Fruit fly (Drosophila melanogaster) whole organism, embryonic: ENCODE measurements around the gene CG11710.
A peak's percentile ranks its signal among the peaks of the same experiment; 100 is the strongest.

Source experiments
- ATbp ChIP-seq: fragments of 200-800 bp; sonication (Bioruptor generic); optimal IDR thresholded peaks from 2 replicates; lab custom pipeline; 2017; ENCODE audit warnings: missing biosample characterization, mild to moderate bottlenecking, missing genetic modification characterization, missing genetic modification reagents
- Aef1 ChIP-seq: fragments of 200-800 bp; sonication (Bioruptor generic); IDR thresholded peaks from 3 replicates; pipeline ENCODE4 v1.3.6; 2022; ENCODE audit warnings: missing biosample characterization, missing genetic modification characterization
- Atf3 ChIP-seq: fragments of 200-800 bp; sonication (Bioruptor generic); optimal IDR thresholded peaks from 3 replicates; lab custom pipeline; 2016; ENCODE audit warnings: missing biosample characterization, missing genetic modification characterization
- CG10274 ChIP-seq: fragments of 200-800 bp; sonication (Bioruptor generic); optimal IDR thresholded peaks from 3 replicates; lab custom pipeline; 2017; ENCODE audit warnings: missing biosample characterization, mild to moderate bottlenecking, missing genetic modification characterization
- CG11560 ChIP-seq: fragments of 200-800 bp; sonication (Bioruptor generic); IDR thresholded peaks from 3 replicates; pipeline ENCODE4 v1.3.6; 2022; ENCODE audit warnings: missing biosample characterization, missing genetic modification characterization
- CG12942 ChIP-seq: fragments of 200-800 bp; sonication (Bioruptor generic); optimal IDR thresholded peaks from 3 replicates; lab custom pipeline; 2016; ENCODE audit warnings: missing biosample characterization, missing genetic modification characterization
- CG14965 ChIP-seq: fragments of 200-800 bp; sonication (Bioruptor generic); optimal IDR thresholded peaks from 2 replicates; lab custom pipeline; 2016; ENCODE audit warnings: missing biosample characterization, missing genetic modification characterization, borderline replicate concordance
- CG1603 ChIP-seq: fragments of 200-800 bp; sonication (Bioruptor generic); optimal IDR thresholded peaks from 2 replicates; lab custom pipeline; 2019; ENCODE audit warnings: missing biosample characterization, mild to moderate bottlenecking, missing genetic modification characterization, moderate library complexity
- CG17829 ChIP-seq: fragments of 200-800 bp; optimal IDR thresholded peaks from 2 replicates; lab custom pipeline; 2019; ENCODE audit warnings: missing biosample characterization, mild to moderate bottlenecking, missing genetic modification characterization, moderate library complexity
- CG2120 ChIP-seq: fragments of 200-800 bp; sonication (Bioruptor generic); optimal IDR thresholded peaks from 3 replicates; lab custom pipeline; 2016; ENCODE audit warnings: missing biosample characterization, missing genetic modification characterization
- CG2202 ChIP-seq: fragments of 200-800 bp; sonication (Bioruptor generic); optimal IDR thresholded peaks from 2 replicates; lab custom pipeline; 2018; ENCODE audit warnings: missing biosample characterization, mild to moderate bottlenecking, missing genetic modification characterization
- CG3065 ChIP-seq: fragments of 200-800 bp; sonication (Bioruptor generic); optimal IDR thresholded peaks from 2 replicates; lab custom pipeline; 2016; ENCODE audit warnings: missing biosample characterization, missing genetic modification characterization
- CG31388 ChIP-seq: fragments of 200-800 bp; sonication (Bioruptor generic); optimal IDR thresholded peaks from 2 replicates; lab custom pipeline; 2016; ENCODE audit warnings: missing biosample characterization, missing genetic modification characterization
- CG32532 ChIP-seq: fragments of 200-800 bp; sonication (Bioruptor generic); IDR thresholded peaks from 2 replicates; pipeline ENCODE4 v1.3.6; 2022; ENCODE audit warnings: missing biosample characterization, missing genetic modification characterization
- CG33213 ChIP-seq: fragments of 200-800 bp; sonication (Bioruptor generic); optimal IDR thresholded peaks from 3 replicates; lab custom pipeline; 2016; ENCODE audit warnings: missing biosample characterization, missing genetic modification characterization
- CG4360 ChIP-seq: fragments of 200-800 bp; sonication (Bioruptor generic); IDR thresholded peaks from 2 replicates; pipeline ENCODE4 v1.3.6; 2022; ENCODE audit warnings: missing biosample characterization, missing genetic modification characterization
- CG5245 ChIP-seq: fragments of 200-800 bp; sonication (Bioruptor generic); optimal IDR thresholded peaks from 3 replicates; lab custom pipeline; 2016; ENCODE audit warnings: missing biosample characterization, missing genetic modification characterization
- CG6683 ChIP-seq: fragments of 200-800 bp; sonication (Bioruptor generic); optimal IDR thresholded peaks from 2 replicates; lab custom pipeline; 2017; ENCODE audit warnings: missing biosample characterization, mild to moderate bottlenecking, missing genetic modification characterization, missing genetic modification reagents
- CG6791 ChIP-seq: fragments of 200-800 bp; sonication (Bioruptor generic); IDR thresholded peaks from 3 replicates; pipeline ENCODE4 v1.3.6; 2022; ENCODE audit warnings: missing biosample characterization, missing genetic modification characterization; ENCODE audit not compliant: partially characterized antibody
- CG7372 ChIP-seq: fragments of 200-800 bp; sonication (Bioruptor generic); IDR thresholded peaks from 2 replicates; pipeline ENCODE4 v1.3.6; 2022; ENCODE audit warnings: missing biosample characterization, missing genetic modification characterization
- CG8478 ChIP-seq: fragments of >200 bp; optimal IDR thresholded peaks from 2 replicates; lab custom pipeline; 2018
- CG9609 ChIP-seq: fragments of 200-800 bp; sonication (Bioruptor generic); optimal IDR thresholded peaks from 3 replicates; lab custom pipeline; 2016; ENCODE audit warnings: missing biosample characterization, missing genetic modification characterization
- CG9727 ChIP-seq: fragments of 200-800 bp; sonication (Bioruptor generic); optimal IDR thresholded peaks from 3 replicates; lab custom pipeline; 2017; ENCODE audit warnings: missing biosample characterization, mild to moderate bottlenecking, missing genetic modification characterization
- CG9817 ChIP-seq: fragments of 200-800 bp; sonication (Bioruptor generic); optimal IDR thresholded peaks from 2 replicates; lab custom pipeline; 2018; ENCODE audit warnings: missing biosample characterization, mild to moderate bottlenecking, missing genetic modification characterization, moderate library complexity
- Chrac-16 ChIP-seq: fragments of 200-800 bp; sonication (Bioruptor generic); optimal IDR thresholded peaks from 3 replicates; lab custom pipeline; 2016; ENCODE audit warnings: missing biosample characterization, missing genetic modification characterization
- D19A ChIP-seq: fragments of 200-800 bp; optimal IDR thresholded peaks from 3 replicates; lab custom pipeline; 2019; ENCODE audit warnings: missing biosample characterization, mild to moderate bottlenecking, missing genetic modification characterization, moderate library complexity
- Dbx ChIP-seq: fragments of 200-800 bp; sonication (Bioruptor generic); IDR thresholded peaks from 3 replicates; pipeline ENCODE4 v1.3.6; 2022; ENCODE audit warnings: missing biosample characterization, missing genetic modification characterization
- Dfd ChIP-seq, 2 experiments: fragments of >200 bp; optimal IDR thresholded peaks; 2 replicates each; lab custom pipeline; 2017; ENCODE audit warnings: missing biosample characterization in 2 of 2, missing genetic modification characterization in 2 of 2
- Hey ChIP-seq: fragments of 200-800 bp; sonication (Bioruptor generic); optimal IDR thresholded peaks from 3 replicates; lab custom pipeline; 2018; ENCODE audit warnings: missing biosample characterization, mild to moderate bottlenecking, missing genetic modification characterization
- Meics ChIP-seq: fragments of 200-800 bp; sonication (Bioruptor generic); optimal IDR thresholded peaks from 2 replicates; lab custom pipeline; 2017; ENCODE audit warnings: missing biosample characterization, mild to moderate bottlenecking, missing genetic modification characterization
- YL-1 ChIP-seq: fragments of 200-800 bp; sonication (Bioruptor generic); optimal IDR thresholded peaks from 3 replicates; lab custom pipeline; 2017; ENCODE audit warnings: missing biosample characterization, mild to moderate bottlenecking, missing genetic modification characterization
- ap ChIP-seq: fragments of 200-800 bp; sonication (Bioruptor generic); IDR thresholded peaks from 2 replicates; pipeline ENCODE4 v1.3.6; 2022; ENCODE audit warnings: missing biosample characterization, missing genetic modification characterization
- ase ChIP-seq: fragments of 200-800 bp; sonication (Bioruptor generic); IDR thresholded peaks from 3 replicates; pipeline ENCODE4 v1.3.6; 2022; ENCODE audit warnings: missing biosample characterization, missing genetic modification characterization
- croc ChIP-seq: fragments of 200-800 bp; sonication (Bioruptor generic); conservative IDR thresholded peaks from 3 replicates; pipeline ENCODE4 v1.3.6; 2022; ENCODE audit warnings: missing biosample characterization, missing genetic modification characterization
- dpn ChIP-seq, 2 experiments: fragments of 200-800 bp; sonication (Bioruptor generic); optimal IDR thresholded peaks; 3 replicates each; lab custom pipeline; 2016; ENCODE audit warnings: missing biosample characterization in 2 of 2, missing genetic modification characterization in 2 of 2
- en ChIP-seq: fragments of 200-800 bp; sonication (Bioruptor generic); optimal IDR thresholded peaks from 2 replicates; lab custom pipeline; 2016; ENCODE audit warnings: missing biosample characterization, missing genetic modification characterization
- fd64A ChIP-seq: fragments of 200-800 bp; sonication (Bioruptor generic); optimal IDR thresholded peaks from 3 replicates; lab custom pipeline; 2018; ENCODE audit warnings: missing biosample characterization, mild to moderate bottlenecking, missing genetic modification characterization
- grn ChIP-seq: fragments of 200-800 bp; sonication (Bioruptor generic); optimal IDR thresholded peaks from 3 replicates; lab custom pipeline; 2017; ENCODE audit warnings: missing biosample characterization, missing genetic modification characterization
- insv ChIP-seq, 2 experiments: fragments of 200-800 bp; sonication (Bioruptor generic); optimal IDR thresholded peaks; 3 replicates each; lab custom pipeline; 2016 to 2018; ENCODE audit warnings: missing biosample characterization in 2 of 2, missing genetic modification characterization in 2 of 2
- nom ChIP-seq: fragments of 200-800 bp; sonication (Bioruptor generic); optimal IDR thresholded peaks from 2 replicates; lab custom pipeline; 2017; ENCODE audit warnings: missing biosample characterization, missing genetic modification characterization, mild to moderate bottlenecking, moderate library complexity, missing genetic modification reagents
- otp ChIP-seq: fragments of 200-800 bp; sonication (Bioruptor generic); IDR thresholded peaks from 3 replicates; pipeline ENCODE4, ENCODE4 v1.3.6; 2022; ENCODE audit warnings: missing biosample characterization, missing genetic modification characterization
- prd ChIP-seq, 3 experiments: fragments of >200 bp in 2 of 3; fragments of 200-800 bp in 1 of 3; sonication (Bioruptor generic) in 1 of 3; optimal IDR thresholded peaks in 2 of 3; IDR thresholded peaks in 1 of 3; 2 replicates in 2 of 3; 3 replicates in 1 of 3; pipeline versions ENCODE4 v1.3.6 to Lab custom; 2017 to 2022; ENCODE audit warnings: missing biosample characterization in 1 of 3, missing genetic modification characterization in 1 of 3
- pros ChIP-seq: fragments of 200-800 bp; sonication (Bioruptor generic); optimal IDR thresholded peaks from 3 replicates; lab custom pipeline; 2019; ENCODE audit warnings: missing biosample characterization, mild to moderate bottlenecking, missing genetic modification characterization, moderate library complexity
- sisA ChIP-seq: fragments of 200-800 bp; sonication (Bioruptor generic); IDR thresholded peaks from 2 replicates; pipeline ENCODE4 v1.3.6; 2022; ENCODE audit warnings: missing biosample characterization, missing genetic modification characterization
- sqz ChIP-seq: fragments of 200-800 bp; sonication (Bioruptor generic); optimal IDR thresholded peaks from 3 replicates; lab custom pipeline; 2018; ENCODE audit warnings: missing biosample characterization, mild to moderate bottlenecking, missing genetic modification characterization
- twi ChIP-seq: fragments of 200-800 bp; optimal IDR thresholded peaks from 2 replicates; lab custom pipeline; 2019; ENCODE audit warnings: missing biosample characterization, mild to moderate bottlenecking, missing genetic modification characterization, moderate library complexity
- tx ChIP-seq: fragments of 200-800 bp; sonication (Bioruptor generic); optimal IDR thresholded peaks from 2 replicates; lab custom pipeline; 2016; ENCODE audit warnings: missing biosample characterization, missing genetic modification characterization
- z ChIP-seq: fragments of 200-800 bp; sonication (Bioruptor generic); IDR thresholded peaks from 3 replicates; pipeline ENCODE4 v1.3.6; 2022; ENCODE audit warnings: missing biosample characterization, missing genetic modification characterization
- zen2 ChIP-seq: fragments of 200-800 bp; sonication (Bioruptor generic); IDR thresholded peaks from 3 replicates; pipeline ENCODE4 v1.3.6; 2022; ENCODE audit warnings: missing biosample characterization, missing genetic modification characterization; ENCODE audit not compliant: partially characterized antibody

The CG11710 gene

dm6 chrX:20429482-20430204, at the start of gene CG11710, which contains the start of gene mal (continued):
- TF ChIP-seq croc (GFP tag; lab: Robert Waterston, UW) (peak; percentile 77), CG1603 (peak; percentile 68), Chrac-16 (GFP tag; lab: Kevin White, UChicago) (peak; percentile 65), sisA (peak; percentile 72), insv (GFP tag; optimal IDR thresholded peaks at IDR 0.05; lab: Kevin White, UChicago) (peak in 1 of 2 experiments; percentile 7), tx (GFP tag; lab: Kevin White, UChicago) (peak; percentile 39), Atf3 (GFP tag; lab: Kevin White, UChicago) (no peak), CG6791 (GFP tag; lab: Robert Waterston, UW) (peak; percentile 42; the same call in 2 of the 3 replicates), CG14965 (GFP tag; lab: Kevin White, UChicago) (no peak), CG9609 (GFP tag; lab: Kevin White, UChicago) (peak; percentile 37), CG11560 (tag; lab: Robert Waterston, UW) (peak; percentile 86; the same call in 2 of the 3 replicates), CG9817 (tag; lab: Kevin White, UChicago) (peak; percentile 67), CG2120 (peak; percentile 85), fd64A (GFP tag; lab: Kevin White, UChicago) (peak; percentile 52), CG3065 (no peak), grn (no peak), z (GFP tag; lab: Robert Waterston, UW) (no peak), ap (GFP tag; lab: Robert Waterston, UW) (peak; percentile 50; the same call in 1 of the 2 replicates), CG8478 (no peak), CG6683 (peak; percentile 70), D19A (tag; lab: Kevin White, UChicago) (peak; percentile 99), en (GFP tag; lab: Kevin White, UChicago) (peak; percentile 72), YL-1 (peak; percentile 36), CG32532 (GFP tag; lab: Robert Waterston, UW) (peak; percentile 78), CG2202 (tag; lab: Kevin White, UChicago) (peak; percentile 36), ATbp (GFP tag; lab: Kevin White, UChicago) (no peak), ase (GFP tag; lab: Robert Waterston, UW) (no peak), prd (optimal IDR thresholded peaks at IDR 0.05; lab: Kevin White, UChicago) (no peak), prd (GFP tag; IDR thresholded peaks at IDR 0.05; lab: Robert Waterston, UW) (peak; percentile 81), CG33213 (GFP tag; lab: Kevin White, UChicago) (peak; percentile 62), Dfd (GFP tag; optimal IDR thresholded peaks at IDR 0.05; lab: Kevin White, UChicago) (no peak), CG10274 (peak; percentile 67), Meics (peak; percentile 85), CG12942 (peak; percentile 32), pros (GFP tag; lab: Kevin White, UChicago) (no peak), twi (peak; percentile 61), CG7372 (GFP tag; lab: Robert Waterston, UW) (peak; percentile 73; the same call in 1 of the 2 replicates), CG17829 (tag; lab: Kevin White, UChicago) (peak; percentile 82), dpn (GFP tag; optimal IDR thresholded peaks at IDR 0.05; lab: Kevin White, UChicago) (peak; percentile 67 to 78), CG9727 (GFP tag; lab: Kevin White, UChicago) (peak; percentile 62), CG5245 (GFP tag; lab: Kevin White, UChicago) (peak; percentile 76), CG4360 (GFP tag; lab: Robert Waterston, UW) (no peak), otp (GFP tag; lab: Robert Waterston, UW) (no peak), sqz (GFP tag; lab: Kevin White, UChicago) (no peak), Aef1 (peak; percentile 78), CG31388 (GFP tag; lab: Kevin White, UChicago) (peak; percentile 52), Dbx (GFP tag; lab: Robert Waterston, UW) (peak; percentile 82), Hey (tag; lab: Kevin White, UChicago) (no peak), zen2 (GFP tag; lab: Robert Waterston, UW) (no peak), nom (GFP tag; lab: Kevin White, UChicago) (peak; percentile 71)
